Worm (Caenorhabditis elegans): ENCODE measurements around the gene Y45F10B.13.

DNA sequence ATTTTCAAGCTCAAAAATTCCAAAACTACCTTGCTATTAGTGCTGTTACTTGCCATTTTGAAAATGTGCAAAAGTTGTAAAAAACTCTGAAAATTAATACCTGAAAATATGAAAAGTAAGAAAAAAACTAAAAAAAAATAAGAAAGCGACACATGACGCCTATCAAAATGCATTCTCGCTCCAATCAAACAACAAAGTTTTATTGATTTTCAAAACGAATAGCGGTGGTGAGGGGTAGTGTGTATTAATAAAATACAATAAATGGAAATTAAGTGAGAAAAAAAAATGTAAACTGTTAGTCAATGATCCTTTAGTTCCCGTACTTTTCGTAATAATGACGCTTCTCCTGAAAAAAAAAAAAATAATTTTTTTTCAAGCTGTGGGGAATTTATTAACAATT is 39.7 kb downstream of the Y45F10B.13 start, which contains the start of gene dcap-2:
- TF ChIP-seq flt-1 (GFP tag; IDR thresholded peaks at IDR 0.05) (no peak), ets-7 (tag; optimal IDR thresholded peaks at IDR 0.05) (no peak), ceh-13 (GFP tag; optimal IDR thresholded peaks at IDR 0.05) (no peak), ama-1 (optimal IDR thresholded peaks at IDR 0.05) (no peak), hnd-1 (tag; optimal IDR thresholded peaks at IDR 0.05) (no peak), ceh-36 (tag; optimal IDR thresholded peaks at IDR 0.05) (no peak), hmg-4 (GFP tag; optimal IDR thresholded peaks at IDR 0.05) (no peak), tbx-37 (GFP tag; conservative IDR thresholded peaks at IDR 0.05) (no peak), tbx-11 (GFP tag; IDR thresholded peaks at IDR 0.05) (no peak), F13C5.2 (tag; optimal IDR thresholded peaks at IDR 0.05) (no peak), hmbx-1 (tag; optimal IDR thresholded peaks at IDR 0.05) (no peak)

All from whole organism, early embryonic.